Fruit fly (Drosophila melanogaster) whole organism, embryonic: Measurements from ENCODE around the gene CG44044.
A peak's percentile ranks its signal among the peaks of the same experiment; 100 is the strongest.

Source experiments
- ATbp ChIP-seq: fragments of 200-800 bp; sonication (Bioruptor generic); optimal IDR thresholded peaks from 2 replicates; lab custom pipeline; 2017; ENCODE audit warnings: missing biosample characterization, mild to moderate bottlenecking, missing genetic modification characterization, missing genetic modification reagents
- CG10431 ChIP-seq: fragments of 200-800 bp; sonication (Bioruptor generic); optimal IDR thresholded peaks from 3 replicates; lab custom pipeline; 2018; ENCODE audit warnings: missing biosample characterization, mild to moderate bottlenecking, missing genetic modification characterization
- CG10979 ChIP-seq: fragments of 200-800 bp; sonication (Bioruptor generic); optimal IDR thresholded peaks from 2 replicates; lab custom pipeline; 2018; ENCODE audit warnings: missing biosample characterization, mild to moderate bottlenecking, missing genetic modification characterization, moderate library complexity
- CG11504 ChIP-seq: fragments of 200-800 bp; sonication (Bioruptor generic); optimal IDR thresholded peaks from 3 replicates; lab custom pipeline; 2019; ENCODE audit warnings: missing biosample characterization, mild to moderate bottlenecking, missing genetic modification characterization, moderate library complexity
- CG11560 ChIP-seq: fragments of 200-800 bp; sonication (Bioruptor generic); IDR thresholded peaks from 3 replicates; pipeline ENCODE4 v1.3.6; 2022; ENCODE audit warnings: missing biosample characterization, missing genetic modification characterization
- CG12391 ChIP-seq: fragments of 200-800 bp; sonication (Bioruptor generic); optimal IDR thresholded peaks from 3 replicates; lab custom pipeline; 2018; ENCODE audit warnings: missing biosample characterization, mild to moderate bottlenecking, missing genetic modification characterization, moderate library complexity
- CG1647 ChIP-seq: fragments of 200-800 bp; sonication (Bioruptor generic); optimal IDR thresholded peaks from 3 replicates; lab custom pipeline; 2016; ENCODE audit warnings: missing biosample characterization, missing genetic modification characterization
- CG16779 ChIP-seq: fragments of 200-800 bp; sonication (Bioruptor generic); IDR thresholded peaks from 2 replicates; pipeline ENCODE4 v1.3.6; 2022; ENCODE audit warnings: missing biosample characterization, missing genetic modification characterization
- CG1832 ChIP-seq: fragments of 200-800 bp; sonication (Bioruptor generic); optimal IDR thresholded peaks from 2 replicates; lab custom pipeline; 2017; ENCODE audit warnings: missing biosample characterization, mild to moderate bottlenecking, missing genetic modification characterization, inconsistent platforms
- CG2116 ChIP-seq: fragments of 200-800 bp; sonication (Bioruptor generic); optimal IDR thresholded peaks from 3 replicates; lab custom pipeline; 2018; ENCODE audit warnings: missing biosample characterization, mild to moderate bottlenecking, missing genetic modification characterization
- CG2199 ChIP-seq: fragments of 200-800 bp; sonication (Bioruptor generic); IDR thresholded peaks from 3 replicates; pipeline ENCODE4 v1.3.6; 2022; ENCODE audit warnings: missing biosample characterization, missing genetic modification characterization
- CG30431 ChIP-seq: fragments of 200-800 bp; sonication (Bioruptor generic); optimal IDR thresholded peaks from 2 replicates; lab custom pipeline; 2017; ENCODE audit warnings: missing biosample characterization, missing genetic modification characterization
- CG3995 ChIP-seq: fragments of 200-800 bp; sonication (Bioruptor generic); optimal IDR thresholded peaks from 3 replicates; lab custom pipeline; 2016; ENCODE audit warnings: missing biosample characterization, missing genetic modification characterization
- CG4360 ChIP-seq: fragments of 200-800 bp; sonication (Bioruptor generic); IDR thresholded peaks from 2 replicates; pipeline ENCODE4 v1.3.6; 2022; ENCODE audit warnings: missing biosample characterization, missing genetic modification characterization
- CG4730 ChIP-seq: fragments of 200-800 bp; sonication (Bioruptor generic); IDR thresholded peaks from 2 replicates; pipeline ENCODE4 v1.3.6; 2022; ENCODE audit warnings: missing biosample characterization, missing genetic modification characterization
- CG6272 ChIP-seq: fragments of 200-800 bp; sonication (Bioruptor generic); IDR thresholded peaks from 2 replicates; pipeline ENCODE4 v1.3.6; 2022; ENCODE audit warnings: missing biosample characterization, missing genetic modification characterization
- CG8944 ChIP-seq: fragments of 200-800 bp; sonication (Bioruptor generic); optimal IDR thresholded peaks from 3 replicates; lab custom pipeline; 2016; ENCODE audit warnings: missing biosample characterization, missing genetic modification characterization
- CG9797 ChIP-seq: fragments of 200-800 bp; sonication (Bioruptor generic); optimal IDR thresholded peaks from 3 replicates; lab custom pipeline; 2018; ENCODE audit warnings: missing biosample characterization, mild to moderate bottlenecking, missing genetic modification characterization
- CTCF ChIP-seq: fragments of 200-800 bp; sonication (Bioruptor generic); optimal IDR thresholded peaks from 2 replicates; lab custom pipeline; 2017; ENCODE audit warnings: missing biosample characterization, mild to moderate bottlenecking, missing genetic modification characterization, moderate library complexity
- CkIIα-i1 ChIP-seq: fragments of 200-800 bp; sonication (Bioruptor generic); IDR thresholded peaks from 2 replicates; pipeline ENCODE4 v1.3.6; 2022; ENCODE audit warnings: missing biosample characterization, missing genetic modification characterization
- Dfd ChIP-seq, 2 experiments: fragments of >200 bp; optimal IDR thresholded peaks; 2 replicates each; lab custom pipeline; 2017; ENCODE audit warnings: missing biosample characterization in 2 of 2, missing genetic modification characterization in 2 of 2
- E2f2 ChIP-seq: fragments of 200-800 bp; sonication (Bioruptor generic); IDR thresholded peaks from 2 replicates; pipeline ENCODE4 v1.3.6; 2022; ENCODE audit warnings: missing biosample characterization, missing genetic modification characterization
- Elba2 ChIP-seq: fragments of 200-800 bp; sonication (Bioruptor generic); optimal IDR thresholded peaks from 3 replicates; lab custom pipeline; 2016; ENCODE audit warnings: missing biosample characterization, missing genetic modification characterization
- HmgD ChIP-seq: fragments of 200-800 bp; sonication (Bioruptor generic); optimal IDR thresholded peaks from 3 replicates; lab custom pipeline; 2016; ENCODE audit warnings: missing biosample characterization, missing genetic modification characterization
- Lim3 ChIP-seq: fragments of 200-800 bp; sonication (Bioruptor generic); IDR thresholded peaks from 2 replicates; pipeline ENCODE4 v1.3.6; 2022; ENCODE audit warnings: missing biosample characterization, missing genetic modification characterization
- Rfx ChIP-seq: fragments of 200-800 bp; sonication (Bioruptor generic); IDR thresholded peaks from 2 replicates; pipeline ENCODE4 v1.3.6; 2022; ENCODE audit warnings: missing biosample characterization, missing genetic modification characterization
- Stat92E ChIP-seq, 3 experiments: fragments of >200 bp in 2 of 3; fragments of 200-800 bp in 1 of 3; sonication (Bioruptor generic) in 1 of 3; optimal IDR thresholded peaks; 2 replicates each; lab custom pipeline; 2017 to 2019; ENCODE audit warnings: missing biosample characterization in 3 of 3, missing genetic modification characterization in 3 of 3, mild to moderate bottlenecking in 1 of 3, moderate library complexity in 1 of 3
- br ChIP-seq: fragments of >200 bp; optimal IDR thresholded peaks from 2 replicates; lab custom pipeline; 2017
- ci ChIP-seq: fragments of 200-800 bp; sonication (Bioruptor generic); IDR thresholded peaks from 3 replicates; pipeline ENCODE4 v1.3.6; 2022; ENCODE audit warnings: missing biosample characterization, missing genetic modification characterization
- dmrt11E ChIP-seq: fragments of 200-800 bp; sonication (Bioruptor generic); optimal IDR thresholded peaks from 3 replicates; lab custom pipeline; 2018; ENCODE audit warnings: missing biosample characterization, mild to moderate bottlenecking, missing genetic modification characterization, moderate library complexity
- dysf ChIP-seq: fragments of 200-800 bp; sonication (Bioruptor generic); IDR thresholded peaks from 3 replicates; pipeline ENCODE4 v1.3.6; 2022; ENCODE audit warnings: missing biosample characterization, missing genetic modification characterization
- exex ChIP-seq: fragments of 200-800 bp; sonication (Bioruptor generic); optimal IDR thresholded peaks from 4 replicates; lab custom pipeline; 2018; ENCODE audit warnings: missing biosample characterization, mild to moderate bottlenecking, missing genetic modification characterization, moderate library complexity
- hkb ChIP-seq, 2 experiments: fragments of 200-800 bp in 1 of 2; fragments of >200 bp in 1 of 2; sonication (Bioruptor generic) in 1 of 2; IDR thresholded peaks in 1 of 2; optimal IDR thresholded peaks in 1 of 2; 2 replicates each; pipeline versions ENCODE4 v1.3.6 to Lab custom; 2017 to 2022; ENCODE audit warnings: missing biosample characterization in 1 of 2, missing genetic modification characterization in 1 of 2
- jigr1 ChIP-seq: fragments of 200-800 bp; sonication (Bioruptor generic); IDR thresholded peaks from 3 replicates; pipeline ENCODE4 v1.3.6; 2022; ENCODE audit warnings: missing biosample characterization, missing genetic modification characterization
- lab ChIP-seq: fragments of 200-800 bp; sonication (Bioruptor generic); optimal IDR thresholded peaks from 3 replicates; lab custom pipeline; 2017; ENCODE audit warnings: missing biosample characterization, missing genetic modification characterization, mild to moderate bottlenecking, moderate library complexity, missing genetic modification reagents
- lbe ChIP-seq: fragments of 200-800 bp; sonication (Bioruptor generic); optimal IDR thresholded peaks from 2 replicates; lab custom pipeline; 2016; ENCODE audit warnings: missing biosample characterization, mild to moderate bottlenecking, missing genetic modification characterization
- lola ChIP-seq, 3 experiments: fragments of >200 bp in 2 of 3; fragments of 200-800 bp in 1 of 3; sonication (Bioruptor generic) in 1 of 3; optimal IDR thresholded peaks; 2 replicates each; lab custom pipeline; 2017 to 2019; ENCODE audit warnings: missing biosample characterization in 3 of 3, missing genetic modification characterization in 3 of 3, mild to moderate bottlenecking in 1 of 3, moderate library complexity in 1 of 3
- mirr ChIP-seq: fragments of 200-800 bp; sonication (Bioruptor generic); optimal IDR thresholded peaks from 3 replicates; lab custom pipeline; 2018; ENCODE audit warnings: missing biosample characterization, mild to moderate bottlenecking, missing genetic modification characterization
- nom ChIP-seq: fragments of 200-800 bp; sonication (Bioruptor generic); optimal IDR thresholded peaks from 2 replicates; lab custom pipeline; 2017; ENCODE audit warnings: missing biosample characterization, missing genetic modification characterization, mild to moderate bottlenecking, moderate library complexity, missing genetic modification reagents
- pfk ChIP-seq: fragments of 200-800 bp; sonication (Bioruptor generic); optimal IDR thresholded peaks from 2 replicates; lab custom pipeline; 2018; ENCODE audit warnings: missing biosample characterization, mild to moderate bottlenecking, missing genetic modification characterization, moderate library complexity
- sens ChIP-seq: fragments of 200-800 bp; sonication (Bioruptor generic); peaks from one replicate; lab custom pipeline; 2016; ENCODE audit warnings: missing biosample characterization, missing genetic modification characterization
- sens-2 ChIP-seq: fragments of 200-800 bp; sonication (Bioruptor generic); IDR thresholded peaks from 2 replicates; pipeline ENCODE4 v1.3.6; 2022; ENCODE audit warnings: missing biosample characterization, missing genetic modification characterization
- sima ChIP-seq: fragments of 200-800 bp; sonication (Bioruptor generic); optimal IDR thresholded peaks from 2 replicates; lab custom pipeline; 2016; ENCODE audit warnings: missing biosample characterization, missing genetic modification characterization
- sr ChIP-seq: fragments of 200-800 bp; sonication (Bioruptor generic); IDR thresholded peaks from 3 replicates; pipeline ENCODE4 v1.3.6; 2022; ENCODE audit warnings: missing biosample characterization, missing genetic modification characterization
- tgo ChIP-seq: fragments of 200-800 bp; sonication (Bioruptor generic); IDR thresholded peaks from 3 replicates; pipeline ENCODE4 v1.3.6; 2022; ENCODE audit warnings: missing biosample characterization, missing genetic modification characterization
- wek ChIP-seq: fragments of 200-800 bp; sonication (Bioruptor generic); optimal IDR thresholded peaks from 3 replicates; lab custom pipeline; 2018; ENCODE audit warnings: missing biosample characterization, mild to moderate bottlenecking, missing genetic modification characterization, moderate library complexity

The CG44044 gene

dm6 chr3R:16316747-16317146 lies 4.9 kb upstream of the CG44044 start:
- TF ChIP-seq sr (no peak), nom (GFP tag; lab: Kevin White, UChicago) (peak; percentile 7), lbe (peak; percentile 24), CG12391 (tag; lab: Kevin White, UChicago) (no peak), sima (GFP tag; lab: Kevin White, UChicago) (no peak), sens-2 (GFP tag; lab: Robert Waterston, UW) (no peak)

dm6 chr3R:16323093-16323492 lies 1.5 kb downstream of the CG44044 start, which contains the start of gene CG6901:
Gene CG6901, plus strand, starts transcription at chr3R:16323415.
- no peak for TF ChIP-seq E2f2 (GFP tag; lab: Robert Waterston, UW)
- peak; percentile 51 for TF ChIP-seq exex (tag; lab: Kevin White, UChicago)
- TF ChIP-seq dysf (GFP tag; lab: Robert Waterston, UW) = no peak
- TF ChIP-seq CG10431 (GFP tag; lab: Kevin White, UChicago) = no peak
- no peak for TF ChIP-seq HmgD (GFP tag; lab: Kevin White, UChicago)
- TF ChIP-seq lab (GFP tag; lab: Kevin White, UChicago) = peak; percentile 76
- no peak for TF ChIP-seq CkIIα-i1 (GFP tag; lab: Robert Waterston, UW)
- TF ChIP-seq CG11504 (tag; lab: Kevin White, UChicago) = no peak
- TF ChIP-seq hkb (optimal IDR thresholded peaks at IDR 0.05; lab: Kevin White, UChicago) = no peak
- TF ChIP-seq hkb (GFP tag; IDR thresholded peaks at IDR 0.05; lab: Robert Waterston, UW) = no peak
- no peak for TF ChIP-seq wek
- TF ChIP-seq Stat92E (GFP tag; optimal IDR thresholded peaks at IDR 0.05; lab: Kevin White, UChicago) = no peak
- TF ChIP-seq CG4360 (GFP tag; lab: Robert Waterston, UW) = no peak
- no peak for TF ChIP-seq mirr (GFP tag; lab: Kevin White, UChicago)
- no peak for TF ChIP-seq Dfd (GFP tag; optimal IDR thresholded peaks at IDR 0.05; lab: Kevin White, UChicago)
- TF ChIP-seq sens (GFP tag; lab: Kevin White, UChicago) = peak; percentile 2
- no peak for TF ChIP-seq Lim3 (GFP tag; lab: Robert Waterston, UW)
- TF ChIP-seq CG6272 (GFP tag; lab: Robert Waterston, UW) = no peak
- TF ChIP-seq dmrt11E = no peak
- TF ChIP-seq, all 482 proteins: peak for 3

dm6 chr3R:16325192-16325591 lies 3.6 kb downstream of the CG44044 start, which contains the start of gene CG17929:
Gene CG17929, plus strand, starts transcription at chr3R:16325492.
- no peak for TF ChIP-seq CG1832 (GFP tag; lab: Kevin White, UChicago)
- TF ChIP-seq CG30431 = no peak
- TF ChIP-seq pfk = no peak
- TF ChIP-seq CG9797 = no peak
- TF ChIP-seq Rfx (GFP tag; lab: Robert Waterston, UW) = no peak
- no peak for TF ChIP-seq CG8944
- no peak for TF ChIP-seq jigr1 (GFP tag; lab: Robert Waterston, UW)
- no peak for TF ChIP-seq lola (GFP tag; optimal IDR thresholded peaks at IDR 0.05; lab: Kevin White, UChicago)
- TF ChIP-seq, all 482 proteins: peak for 0

dm6 chr3R:16327549-16327948 lies 5.9 kb downstream of the CG44044 start, which contains the start of gene CG17930:
Gene CG17930, plus strand, starts transcription at chr3R:16327849.
- TF ChIP-seq br (no peak), CG3995 (GFP tag; lab: Kevin White, UChicago) (peak; percentile 8), lab (GFP tag; lab: Kevin White, UChicago) (peak; percentile 69)

dm6 chr3R:16329797-16330196 lies 8.2 kb downstream of the CG44044 start:
- TF ChIP-seq CG4730 (no peak), CG10979 (tag; lab: Kevin White, UChicago) (peak; percentile 13), tgo (GFP tag; lab: Robert Waterston, UW) (no peak), pfk (no peak), ATbp (no peak), CG16779 (GFP tag; lab: Robert Waterston, UW) (no peak), CG2116 (GFP tag; lab: Kevin White, UChicago) (no peak), Elba2 (GFP tag; lab: Kevin White, UChicago) (no peak), CG11560 (tag; lab: Robert Waterston, UW) (no peak), CG1647 (GFP tag; lab: Kevin White, UChicago) (no peak), CG2199 (GFP tag; lab: Robert Waterston, UW) (no peak), CTCF (GFP tag; lab: Kevin White, UChicago) (peak; percentile 64), Lim3 (GFP tag; lab: Robert Waterston, UW) (no peak), ci (GFP tag; lab: Robert Waterston, UW) (0 out of 3 replicates have a peak, but pooled peaks have one; percentile 16)
